Fruit fly (Drosophila melanogaster): ENCODE data around the gene Elp4.

The Elp4 gene

DNA sequence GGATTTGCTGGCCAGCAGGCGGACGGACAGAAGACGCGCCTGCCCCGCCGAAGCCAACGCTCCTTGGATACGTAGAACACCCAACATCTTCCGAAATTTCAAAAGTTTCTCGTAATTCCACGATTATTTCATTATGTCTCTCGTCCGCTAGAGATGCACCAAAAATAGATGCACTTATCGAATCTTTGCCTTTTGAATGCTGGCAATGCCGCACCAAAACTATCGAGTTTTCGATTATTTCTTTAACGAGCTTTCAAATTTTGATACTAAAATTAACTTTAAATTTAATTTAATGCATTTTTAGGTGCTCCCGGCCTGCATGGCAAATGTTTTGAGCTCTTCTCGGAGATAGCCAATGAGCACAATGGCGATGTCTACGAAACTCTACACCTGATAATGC, 8.1 kb downstream of the Elp4 start, which contains the start of gene Coq6:
TSS of gene Coq6 (minus strand) at position 163 of the 400 bp plus-strand sequence.
- no peak for TF ChIP-seq CG5204 (GFP tag; optimal IDR thresholded peaks at IDR 0.05)

DNA sequence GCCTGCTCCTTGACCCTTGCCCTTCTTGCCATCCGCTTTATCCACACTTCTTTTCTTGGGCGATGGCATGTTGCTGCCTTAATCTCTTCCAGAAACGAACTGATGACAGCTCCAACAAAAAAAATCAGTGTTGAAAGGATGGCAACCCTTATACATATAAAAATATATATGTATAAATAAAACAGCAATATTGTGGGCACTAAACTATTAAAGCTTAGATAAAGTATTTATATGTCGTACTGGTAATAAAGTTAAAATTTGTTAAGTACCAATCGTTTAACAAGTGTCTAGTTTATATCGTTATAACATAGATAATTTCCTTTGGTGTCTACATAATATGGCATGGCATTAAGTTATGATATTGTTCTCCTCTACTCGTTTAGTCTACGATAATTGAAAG, 12.7 kb downstream of the Elp4 start, which contains the start of gene tomb:
TSS of gene tomb (minus strand) at position 101 of the 400 bp plus-strand sequence.
- TF ChIP-seq CG7101 (tag; optimal IDR thresholded peaks at IDR 0.05), result no peak
- no peak for TF ChIP-seq cic (GFP tag; optimal IDR thresholded peaks at IDR 0.05)
- no peak for TF ChIP-seq Crg-1 (GFP tag; optimal IDR thresholded peaks at IDR 0.05)

DNA sequence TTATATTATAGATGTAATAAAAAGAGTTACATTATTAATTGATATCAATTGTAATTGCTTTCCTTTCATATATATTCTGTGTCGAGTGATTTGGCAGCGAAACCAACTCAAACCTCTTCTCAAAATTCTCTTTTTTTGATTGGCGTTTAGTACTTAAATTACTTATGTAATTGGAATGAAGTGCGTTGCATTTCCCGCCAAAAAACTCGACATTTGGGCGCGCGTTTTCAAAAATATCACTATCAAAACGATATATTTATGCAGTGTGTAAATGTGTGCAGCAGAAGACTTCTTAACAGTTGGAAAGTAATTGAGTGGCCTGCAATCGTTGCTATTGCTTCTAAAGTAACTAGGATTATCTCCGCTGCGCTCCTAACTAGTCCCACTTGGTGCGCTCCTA, 13.1 kb downstream of the Elp4 start:
- TF ChIP-seq CG33017 (tag; optimal IDR thresholded peaks at IDR 0.05) (no peak), tj (GFP tag; optimal IDR thresholded peaks at IDR 0.05) (no peak)

DNA sequence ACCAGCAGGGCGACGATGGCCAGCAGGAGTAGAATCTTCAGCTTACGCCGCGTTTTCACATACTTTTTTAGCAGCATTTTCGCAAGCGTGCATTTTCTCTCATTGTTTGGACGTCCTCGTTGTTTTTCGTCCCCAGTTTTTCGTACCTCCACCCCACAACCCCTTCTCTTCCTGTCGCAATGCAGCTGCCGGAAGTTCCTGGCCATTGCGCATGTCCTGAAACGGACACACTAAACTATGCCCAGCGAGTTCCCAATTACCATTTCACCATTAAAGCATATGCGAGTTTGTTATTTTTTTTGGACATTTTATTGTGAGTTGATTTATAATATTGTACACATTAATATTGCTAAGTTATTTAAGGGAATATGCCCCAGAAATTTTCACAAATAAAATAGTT, 15.1 kb downstream of the Elp4 start, which contains the start of gene CG14015:
TSS of gene CG14015 (minus strand) at position 163 of the 400 bp plus-strand sequence.
- TF ChIP-seq Crg-1 (GFP tag; optimal IDR thresholded peaks at IDR 0.05) (no peak), Hr96 (GFP tag; optimal IDR thresholded peaks at IDR 0.05) (no peak), kay (GFP tag; ENCODE audit: borderline replicate concordance) (no peak), CG1620 (GFP tag; optimal IDR thresholded peaks at IDR 0.05) (no peak), CG33017 (tag; optimal IDR thresholded peaks at IDR 0.05) (no peak), pad (GFP tag; optimal IDR thresholded peaks at IDR 0.05) (no peak), CG11617 (GFP tag; optimal IDR thresholded peaks at IDR 0.05) (no peak), Clk (GFP tag; optimal IDR thresholded peaks at IDR 0.05) (no peak)

DNA sequence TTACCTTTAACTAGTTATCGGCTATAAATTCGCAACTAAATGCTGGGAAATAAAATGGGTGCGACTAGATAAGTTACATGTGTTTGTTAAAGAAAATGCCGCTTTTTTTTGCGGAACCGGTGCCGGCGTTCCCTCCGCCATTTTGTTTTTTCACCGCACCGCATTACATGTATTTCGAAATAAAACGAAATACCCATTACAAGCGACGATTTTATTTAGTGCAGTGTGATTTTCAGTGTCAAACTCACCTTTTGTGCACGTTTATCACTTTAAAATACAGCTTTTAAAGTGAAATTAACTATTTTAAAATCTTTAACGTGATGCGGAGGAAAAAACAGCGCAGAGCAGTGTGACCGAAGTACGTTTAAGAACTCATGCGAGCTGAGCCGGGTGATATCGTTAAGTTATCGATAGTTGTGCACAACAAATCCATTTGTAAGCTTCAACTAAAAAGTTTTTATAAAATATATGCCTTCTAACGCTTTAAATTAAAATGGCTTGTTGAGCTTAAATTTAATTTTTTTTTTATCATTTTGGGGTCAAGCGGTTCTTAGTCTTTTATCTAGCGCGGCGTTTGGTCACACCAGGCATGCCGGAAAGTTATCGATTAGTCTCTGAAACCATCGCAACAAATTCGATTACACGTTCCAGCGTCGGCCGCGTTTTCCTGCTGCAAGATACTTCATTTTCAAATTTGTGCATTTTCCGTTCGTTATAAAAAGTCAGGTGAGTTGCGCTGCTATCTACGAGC, 18.2 kb downstream of the Elp4 start, which contains the start of the genes Hel25E and Lam:
TSS of gene Hel25E (minus strand) at position 380 of the 751 bp plus-strand sequence.
TSS of gene Lam (plus strand) at position 546 of the 751 bp plus-strand sequence.
- TF ChIP-seq CG1620 (GFP tag; optimal IDR thresholded peaks at IDR 0.05), result no peak
- peak; percentile 40 for TF ChIP-seq CG11617 (GFP tag; optimal IDR thresholded peaks at IDR 0.05)
- TF ChIP-seq CG7101 (tag; optimal IDR thresholded peaks at IDR 0.05), result peak; percentile 5
- TF ChIP-seq Mnt (GFP tag; optimal IDR thresholded peaks at IDR 0.05), result peak; percentile 56
- TF ChIP-seq Hr96 (GFP tag; optimal IDR thresholded peaks at IDR 0.05), result no peak
- no peak for TF ChIP-seq CG14711 (tag; optimal IDR thresholded peaks at IDR 0.05)
- no peak for TF ChIP-seq Clk (GFP tag; optimal IDR thresholded peaks at IDR 0.05)

DNA sequence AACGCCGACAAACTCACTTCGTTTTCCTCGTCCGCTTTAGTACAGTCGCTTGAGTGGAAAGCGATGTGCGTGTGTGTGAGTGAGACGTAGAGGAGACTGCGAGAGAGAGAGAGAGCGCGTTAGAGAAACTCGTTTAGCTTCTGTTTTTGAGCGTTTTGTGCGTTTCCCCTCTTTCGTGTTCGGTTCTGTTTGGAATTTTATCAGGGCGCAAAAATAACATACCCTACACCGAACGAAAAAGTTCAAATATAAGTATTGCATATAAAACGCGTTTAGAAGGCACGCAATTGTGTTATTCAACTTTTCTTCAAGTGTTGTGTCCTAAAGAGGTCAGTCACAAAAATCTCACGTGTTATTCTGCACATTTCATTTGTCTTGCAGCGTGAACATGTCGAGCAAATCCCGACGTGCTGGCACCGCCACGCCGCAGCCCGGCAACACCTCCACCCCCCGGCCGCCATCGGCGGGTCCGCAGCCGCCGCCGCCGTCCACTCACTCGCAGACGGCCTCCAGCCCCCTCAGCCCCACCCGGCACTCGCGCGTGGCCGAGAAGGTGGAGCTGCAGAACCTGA, 19.1 kb downstream of the Elp4 start:
- TF ChIP-seq kay (GFP tag; ENCODE audit: borderline replicate concordance) (no peak), pad (GFP tag; optimal IDR thresholded peaks at IDR 0.05) (peak; percentile 97), CG7045 (GFP tag; optimal IDR thresholded peaks at IDR 0.05) (peak; percentile 5)

DNA sequence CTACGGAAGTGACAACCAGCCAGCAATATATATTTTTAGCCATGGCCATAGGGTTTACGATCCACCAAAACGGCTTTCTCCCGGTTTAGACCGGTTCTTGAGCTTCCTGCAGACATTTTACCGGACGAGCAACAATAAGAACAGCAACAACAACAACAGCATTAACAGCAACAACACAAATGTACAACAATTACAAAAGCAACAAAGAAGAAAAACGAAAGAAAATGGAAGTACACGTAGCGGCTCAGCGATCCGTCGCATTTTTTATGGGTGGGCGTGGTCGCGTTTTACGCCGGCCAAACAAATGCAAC, 22.2 kb downstream of the Elp4 start:
- no peak for TF ChIP-seq kay (GFP tag; ENCODE audit: borderline replicate concordance)
- no peak for TF ChIP-seq Hr96 (GFP tag; optimal IDR thresholded peaks at IDR 0.05)
- TF ChIP-seq CG12768 (GFP tag; optimal IDR thresholded peaks at IDR 0.05), result no peak
- no peak for TF ChIP-seq cic (GFP tag; optimal IDR thresholded peaks at IDR 0.05)
- no peak for TF ChIP-seq ovo (GFP tag; optimal IDR thresholded peaks at IDR 0.05)
- TF ChIP-seq CG5204 (GFP tag; optimal IDR thresholded peaks at IDR 0.05), result no peak
- no peak for TF ChIP-seq CG1620 (GFP tag; optimal IDR thresholded peaks at IDR 0.05)
- no peak for TF ChIP-seq CG33017 (tag; optimal IDR thresholded peaks at IDR 0.05)
- TF ChIP-seq CG7045 (GFP tag; optimal IDR thresholded peaks at IDR 0.05), result no peak
- no peak for TF ChIP-seq Crg-1 (GFP tag; optimal IDR thresholded peaks at IDR 0.05)
- TF ChIP-seq cnc (optimal IDR thresholded peaks at IDR 0.05), result no peak

DNA sequence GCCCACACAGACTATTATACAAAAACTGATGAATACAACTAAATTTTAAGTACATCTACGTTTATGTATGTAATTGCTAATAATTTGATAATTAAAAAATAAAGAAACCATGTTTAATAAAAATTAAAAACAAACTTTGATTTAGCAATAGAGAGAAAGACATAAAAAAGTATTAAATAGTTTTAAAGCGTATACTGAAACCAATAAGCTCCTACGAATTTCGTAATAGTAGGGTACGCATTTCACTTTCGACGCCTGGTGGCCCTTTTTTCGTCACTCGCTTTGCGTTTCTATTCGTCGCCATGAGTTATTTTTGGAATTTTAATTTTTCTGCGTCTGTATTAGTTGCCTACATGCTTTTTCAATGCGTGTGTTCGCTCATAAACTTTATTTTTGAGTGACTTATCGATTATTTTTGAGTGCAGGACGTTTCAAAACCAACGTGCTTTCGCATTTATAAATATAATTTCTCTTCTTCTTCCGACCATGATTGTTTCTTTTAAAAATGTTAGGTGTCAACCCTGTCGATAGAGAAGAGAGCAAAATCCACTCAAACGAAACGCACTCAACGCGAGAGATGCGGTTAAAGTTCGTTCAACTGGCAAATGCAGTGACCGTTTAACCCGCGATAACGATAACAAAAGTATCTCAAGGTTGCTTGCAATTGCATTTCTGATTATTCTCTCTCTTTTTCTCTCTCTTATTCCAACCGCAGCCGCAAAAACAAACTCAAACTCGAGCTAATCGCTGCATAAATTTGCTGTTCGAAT, 22.8 kb downstream of the Elp4 start, which contains the start of gene Oscillin:
TSS of gene Oscillin (plus strand) at position 569 of the 770 bp plus-strand sequence.
- TF ChIP-seq Crg-1 (GFP tag; optimal IDR thresholded peaks at IDR 0.05), result no peak
- TF ChIP-seq toe (GFP tag; optimal IDR thresholded peaks at IDR 0.05), result no peak
- TF ChIP-seq cic (GFP tag; optimal IDR thresholded peaks at IDR 0.05), result no peak
- no peak for TF ChIP-seq Hr96 (GFP tag; optimal IDR thresholded peaks at IDR 0.05)
- TF ChIP-seq CG11617 (GFP tag; optimal IDR thresholded peaks at IDR 0.05), result peak; percentile 43
- TF ChIP-seq pad (GFP tag; optimal IDR thresholded peaks at IDR 0.05), result peak; percentile 31
- no peak for TF ChIP-seq CG33017 (tag; optimal IDR thresholded peaks at IDR 0.05)
- TF ChIP-seq CG14711 (tag; optimal IDR thresholded peaks at IDR 0.05), result peak; percentile 93
- TF ChIP-seq bab1 (GFP tag; optimal IDR thresholded peaks at IDR 0.05), result peak; percentile 65
- TF ChIP-seq ovo (GFP tag; optimal IDR thresholded peaks at IDR 0.05), result no peak
- TF ChIP-seq cnc (optimal IDR thresholded peaks at IDR 0.05), result peak in 1 of 2 experiments; percentile 21
- TF ChIP-seq tj (GFP tag; optimal IDR thresholded peaks at IDR 0.05), result no peak
- no peak for TF ChIP-seq Mnt (GFP tag; optimal IDR thresholded peaks at IDR 0.05)
- peak; percentile 27 for TF ChIP-seq CG5204 (GFP tag; optimal IDR thresholded peaks at IDR 0.05)
- TF ChIP-seq CG7101 (tag; optimal IDR thresholded peaks at IDR 0.05), result peak; percentile 31
- no peak for TF ChIP-seq CG1620 (GFP tag; optimal IDR thresholded peaks at IDR 0.05)
- peak; percentile 87 for TF ChIP-seq kay (GFP tag; ENCODE audit: borderline replicate concordance)
- peak; percentile 36 for TF ChIP-seq CG12768 (GFP tag; optimal IDR thresholded peaks at IDR 0.05)
- TF ChIP-seq CG7045 (GFP tag; optimal IDR thresholded peaks at IDR 0.05), result peak; percentile 59
- TF ChIP-seq Clk (GFP tag; optimal IDR thresholded peaks at IDR 0.05), result no peak
